Worm (Caenorhabditis elegans): ENCODE results near the gene M04B2.4.
"Not testable (repeated sequence)": the region's sequence is repeated elsewhere in the genome, so short reads cannot be mapped to it uniquely, and the experiment has no call there.

DNA sequence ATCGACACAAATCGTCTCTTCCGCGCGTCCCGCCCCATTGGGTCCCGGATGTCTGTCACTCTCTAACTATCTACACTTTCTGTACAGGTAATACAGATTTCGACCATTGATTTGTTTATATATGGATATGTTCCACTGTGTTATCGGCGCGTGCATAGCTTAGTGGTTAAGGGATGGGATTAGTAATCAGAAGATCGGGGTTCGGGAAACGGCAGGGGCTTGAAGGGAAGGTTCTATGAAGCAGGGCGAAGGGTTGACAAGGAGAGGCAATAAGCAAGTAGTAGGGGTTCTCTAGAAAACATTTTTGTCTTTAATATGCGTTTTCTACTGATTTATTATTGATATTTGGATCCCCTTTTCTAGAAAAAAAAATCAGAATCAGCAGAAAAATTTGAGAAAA, 23.5 kb downstream of the M04B2.4 start:
- not testable (repeated sequence) for TF ChIP-seq sdz-12 (GFP tag; optimal IDR thresholded peaks at IDR 0.05); nhr-76 (tag; optimal IDR thresholded peaks at IDR 0.05); arid-1 (GFP tag; conservative IDR thresholded peaks at IDR 0.05); lin-29 (GFP tag; IDR thresholded peaks at IDR 0.05); nhr-6 (tag; optimal IDR thresholded peaks at IDR 0.05)

Data from whole organism, L4 larva.